Fruit fly (Drosophila melanogaster) whole organism, embryonic: ENCODE results near the gene CG6689.

Experiments used
- Bgb ChIP-seq: fragments of 200-800 bp; sonication (Bioruptor generic); IDR thresholded peaks from 2 replicates; pipeline ENCODE4 v1.3.6; 2022; ENCODE audit warnings: missing biosample characterization, missing genetic modification characterization; ENCODE audit not compliant: partially characterized antibody
- CG14441 ChIP-seq: fragments of 200-800 bp; sonication (Bioruptor generic); IDR thresholded peaks from 2 replicates; pipeline ENCODE4 v1.3.6; 2022; ENCODE audit warnings: missing biosample characterization, missing genetic modification characterization
- CG15011 ChIP-seq: fragments of 200-800 bp; sonication (Bioruptor generic); optimal IDR thresholded peaks from 3 replicates; lab custom pipeline; 2018; ENCODE audit warnings: missing biosample characterization, mild to moderate bottlenecking, missing genetic modification characterization
- CG18262 ChIP-seq: fragments of 200-800 bp; optimal IDR thresholded peaks from 3 replicates; lab custom pipeline; 2019; ENCODE audit warnings: missing biosample characterization, mild to moderate bottlenecking, missing genetic modification characterization, moderate library complexity
- CG33213 ChIP-seq: fragments of 200-800 bp; sonication (Bioruptor generic); optimal IDR thresholded peaks from 3 replicates; lab custom pipeline; 2016; ENCODE audit warnings: missing biosample characterization, missing genetic modification characterization
- CG33557 ChIP-seq: fragments of 200-800 bp; sonication (Bioruptor generic); optimal IDR thresholded peaks from 2 replicates; lab custom pipeline; 2019; ENCODE audit warnings: missing biosample characterization, mild to moderate bottlenecking, missing genetic modification characterization, moderate library complexity
- CG3407 ChIP-seq: fragments of 200-800 bp; sonication (Bioruptor generic); optimal IDR thresholded peaks from 2 replicates; lab custom pipeline; 2018; ENCODE audit warnings: missing biosample characterization, mild to moderate bottlenecking, missing genetic modification characterization
- CG34422 ChIP-seq: fragments of 200-800 bp; sonication (Bioruptor generic); IDR thresholded peaks from 3 replicates; pipeline ENCODE4 v1.3.6; 2022; ENCODE audit warnings: missing biosample characterization, missing genetic modification characterization
- CG4617 ChIP-seq: fragments of 200-800 bp; sonication (Bioruptor generic); optimal IDR thresholded peaks from 3 replicates; lab custom pipeline; 2016; ENCODE audit warnings: missing biosample characterization, missing genetic modification characterization, borderline replicate concordance
- CG4707 ChIP-seq: fragments of 200-800 bp; sonication (Bioruptor generic); optimal IDR thresholded peaks from 2 replicates; lab custom pipeline; 2018; ENCODE audit warnings: missing biosample characterization, mild to moderate bottlenecking, missing genetic modification characterization, moderate library complexity
- CG6254 ChIP-seq: fragments of 200-800 bp; sonication (Bioruptor generic); optimal IDR thresholded peaks from 3 replicates; lab custom pipeline; 2017; ENCODE audit warnings: mild to moderate bottlenecking, missing biosample characterization, missing genetic modification reagents, missing genetic modification characterization
- CG6854 ChIP-seq: fragments of 200-800 bp; sonication (Bioruptor generic); optimal IDR thresholded peaks from 3 replicates; lab custom pipeline; 2017; ENCODE audit warnings: missing biosample characterization, mild to moderate bottlenecking, missing genetic modification characterization
- CG7963 ChIP-seq: fragments of 200-800 bp; sonication (Bioruptor generic); IDR thresholded peaks from 3 replicates; pipeline ENCODE4 v1.3.6; 2022; ENCODE audit warnings: missing biosample characterization, missing genetic modification characterization; ENCODE audit not compliant: partially characterized antibody
- CG9215 ChIP-seq: fragments of 200-800 bp; sonication (Bioruptor generic); IDR thresholded peaks from 2 replicates; pipeline ENCODE4 v1.3.6; 2022; ENCODE audit warnings: missing biosample characterization, missing genetic modification characterization
- CG9609 ChIP-seq: fragments of 200-800 bp; sonication (Bioruptor generic); optimal IDR thresholded peaks from 3 replicates; lab custom pipeline; 2016; ENCODE audit warnings: missing biosample characterization, missing genetic modification characterization
- CG9876 ChIP-seq: fragments of 200-800 bp; sonication (Bioruptor generic); optimal IDR thresholded peaks from 2 replicates; lab custom pipeline; 2016; ENCODE audit warnings: missing biosample characterization, missing genetic modification characterization
- Camta ChIP-seq: fragments of 200-800 bp; sonication (Bioruptor generic); optimal IDR thresholded peaks from 2 replicates; lab custom pipeline; 2016; ENCODE audit warnings: missing biosample characterization, missing genetic modification characterization
- Dfd ChIP-seq, 2 experiments: fragments of >200 bp; optimal IDR thresholded peaks; 2 replicates each; lab custom pipeline; 2017; ENCODE audit warnings: missing biosample characterization in 2 of 2, missing genetic modification characterization in 2 of 2
- Dip2 ChIP-seq: fragments of 200-800 bp; sonication (Bioruptor generic); IDR thresholded peaks from 2 replicates; pipeline ENCODE4 v1.3.6; 2022; ENCODE audit warnings: missing biosample characterization, missing genetic modification characterization
- ERR ChIP-seq: fragments of 200-800 bp; sonication (Bioruptor generic); optimal IDR thresholded peaks from 2 replicates; lab custom pipeline; 2016; ENCODE audit warnings: missing biosample characterization, missing genetic modification characterization
- Gug ChIP-seq: fragments of 200-800 bp; sonication (Bioruptor generic); IDR thresholded peaks from 4 replicates; pipeline ENCODE4 v1.3.6; 2022; ENCODE audit warnings: missing biosample characterization, missing genetic modification characterization
- HmgD ChIP-seq: fragments of 200-800 bp; sonication (Bioruptor generic); optimal IDR thresholded peaks from 3 replicates; lab custom pipeline; 2016; ENCODE audit warnings: missing biosample characterization, missing genetic modification characterization
- Hr39 ChIP-seq: fragments of >200 bp; optimal IDR thresholded peaks from 2 replicates; lab custom pipeline; 2017
- Lhr ChIP-seq: fragments of 200-800 bp; sonication (Bioruptor generic); optimal IDR thresholded peaks from 3 replicates; lab custom pipeline; 2017; ENCODE audit warnings: mild to moderate bottlenecking, missing biosample characterization, missing genetic modification reagents, missing genetic modification characterization
- Mrtf ChIP-seq: fragments of 200-800 bp; sonication (Bioruptor generic); IDR thresholded peaks from 3 replicates; pipeline ENCODE4 v1.3.6; 2022; ENCODE audit warnings: missing biosample characterization, missing genetic modification characterization
- NC2α ChIP-seq: fragments of 200-800 bp; sonication (Bioruptor generic); optimal IDR thresholded peaks from 2 replicates; lab custom pipeline; 2016; ENCODE audit warnings: missing biosample characterization, missing genetic modification characterization
- Nf-YB ChIP-seq: fragments of 200-800 bp; sonication (Bioruptor generic); optimal IDR thresholded peaks from 3 replicates; lab custom pipeline; 2019; ENCODE audit warnings: missing biosample characterization, mild to moderate bottlenecking, missing genetic modification characterization, moderate library complexity
- Nf-YC ChIP-seq: fragments of 200-800 bp; optimal IDR thresholded peaks from 3 replicates; lab custom pipeline; 2019; ENCODE audit warnings: missing biosample characterization, mild to moderate bottlenecking, missing genetic modification characterization, moderate library complexity
- NfI ChIP-seq: fragments of 200-800 bp; sonication (Bioruptor generic); optimal IDR thresholded peaks from 3 replicates; lab custom pipeline; 2018; ENCODE audit warnings: missing biosample characterization, mild to moderate bottlenecking, missing genetic modification characterization, moderate library complexity
- Oli ChIP-seq: fragments of 200-800 bp; sonication (Bioruptor generic); optimal IDR thresholded peaks from 2 replicates; lab custom pipeline; 2018; ENCODE audit warnings: missing biosample characterization, mild to moderate bottlenecking, missing genetic modification characterization, moderate library complexity
- Sry-β ChIP-seq: fragments of 200-800 bp; sonication (Bioruptor generic); optimal IDR thresholded peaks from 2 replicates; lab custom pipeline; 2018; ENCODE audit warnings: missing biosample characterization, mild to moderate bottlenecking, missing genetic modification characterization, moderate library complexity
- ab ChIP-seq: fragments of 200-800 bp; sonication (Bioruptor generic); optimal IDR thresholded peaks from 2 replicates; lab custom pipeline; 2016; ENCODE audit warnings: missing biosample characterization, missing genetic modification characterization
- abd-A ChIP-seq: fragments of 200-800 bp; sonication (Bioruptor generic); optimal IDR thresholded peaks from 3 replicates; lab custom pipeline; 2019; ENCODE audit warnings: missing biosample characterization, mild to moderate bottlenecking, missing genetic modification characterization, moderate library complexity
- ash1 ChIP-seq: fragments of 200-800 bp; sonication (Bioruptor generic); optimal IDR thresholded peaks from 2 replicates; lab custom pipeline; 2018; ENCODE audit warnings: missing biosample characterization, mild to moderate bottlenecking, missing genetic modification characterization
- dmrt99B ChIP-seq: fragments of 200-800 bp; sonication (Bioruptor generic); optimal IDR thresholded peaks from 2 replicates; lab custom pipeline; 2018; ENCODE audit warnings: missing biosample characterization, mild to moderate bottlenecking, missing genetic modification characterization, moderate library complexity
- dpn ChIP-seq, 2 experiments: fragments of 200-800 bp; sonication (Bioruptor generic); optimal IDR thresholded peaks; 3 replicates each; lab custom pipeline; 2016; ENCODE audit warnings: missing biosample characterization in 2 of 2, missing genetic modification characterization in 2 of 2
- gcm ChIP-seq: fragments of 200-800 bp; sonication (Bioruptor generic); optimal IDR thresholded peaks from 2 replicates; lab custom pipeline; 2019; ENCODE audit warnings: missing biosample characterization, mild to moderate bottlenecking, missing genetic modification characterization, moderate library complexity
- hkb ChIP-seq, 2 experiments: fragments of 200-800 bp in 1 of 2; fragments of >200 bp in 1 of 2; sonication (Bioruptor generic) in 1 of 2; IDR thresholded peaks in 1 of 2; optimal IDR thresholded peaks in 1 of 2; 2 replicates each; pipeline versions ENCODE4 v1.3.6 to Lab custom; 2017 to 2022; ENCODE audit warnings: missing biosample characterization in 1 of 2, missing genetic modification characterization in 1 of 2
- jumu ChIP-seq: fragments of 200-800 bp; sonication (Bioruptor generic); optimal IDR thresholded peaks from 3 replicates; lab custom pipeline; 2016; ENCODE audit warnings: missing biosample characterization, missing genetic modification characterization
- kni ChIP-seq: fragments of 200-800 bp; sonication (Bioruptor generic); optimal IDR thresholded peaks from 3 replicates; lab custom pipeline; 2017; ENCODE audit warnings: mild to moderate bottlenecking, missing biosample characterization, missing genetic modification reagents, missing genetic modification characterization
- maf-S ChIP-seq: fragments of 200-800 bp; sonication (Bioruptor generic); optimal IDR thresholded peaks from 2 replicates; lab custom pipeline; 2016; ENCODE audit warnings: missing biosample characterization, missing genetic modification characterization
- onecut ChIP-seq: fragments of 200-800 bp; sonication (Bioruptor generic); IDR thresholded peaks from 2 replicates; pipeline ENCODE4 v1.3.6; 2022; ENCODE audit warnings: missing biosample characterization, missing genetic modification characterization
- prd ChIP-seq, 3 experiments: fragments of >200 bp in 2 of 3; fragments of 200-800 bp in 1 of 3; sonication (Bioruptor generic) in 1 of 3; optimal IDR thresholded peaks in 2 of 3; IDR thresholded peaks in 1 of 3; 2 replicates in 2 of 3; 3 replicates in 1 of 3; pipeline versions ENCODE4 v1.3.6 to Lab custom; 2017 to 2022; ENCODE audit warnings: missing biosample characterization in 1 of 3, missing genetic modification characterization in 1 of 3
- schlank ChIP-seq: fragments of 200-800 bp; sonication (Bioruptor generic); optimal IDR thresholded peaks from 2 replicates; lab custom pipeline; 2018; ENCODE audit warnings: missing biosample characterization, mild to moderate bottlenecking, missing genetic modification characterization
- sug ChIP-seq: fragments of 200-800 bp; optimal IDR thresholded peaks from 2 replicates; lab custom pipeline; 2019; ENCODE audit warnings: missing biosample characterization, mild to moderate bottlenecking, missing genetic modification characterization, moderate library complexity
- tin ChIP-seq: fragments of 200-800 bp; sonication (Bioruptor generic); optimal IDR thresholded peaks from 3 replicates; lab custom pipeline; 2016; ENCODE audit warnings: missing biosample characterization, missing genetic modification characterization
- tna ChIP-seq: fragments of 200-800 bp; sonication (Bioruptor generic); IDR thresholded peaks from 2 replicates; pipeline ENCODE4 v1.3.6; 2022; ENCODE audit warnings: missing biosample characterization, missing genetic modification characterization; ENCODE audit not compliant: partially characterized antibody
- zen2 ChIP-seq: fragments of 200-800 bp; sonication (Bioruptor generic); IDR thresholded peaks from 3 replicates; pipeline ENCODE4 v1.3.6; 2022; ENCODE audit warnings: missing biosample characterization, missing genetic modification characterization; ENCODE audit not compliant: partially characterized antibody
- zfh1 ChIP-seq: fragments of 200-800 bp; sonication (Bioruptor generic); IDR thresholded peaks from 3 replicates; pipeline ENCODE4 v1.3.6; 2022; ENCODE audit warnings: missing biosample characterization, missing genetic modification characterization

Gene CG6689

dm6 chr3R:11216156-11216630 is 3.7 kb downstream of the CG6689 start, which contains the start of the genes RpS25 and CG4820 (continued):
- TF ChIP-seq dpn (GFP tag; optimal IDR thresholded peaks at IDR 0.05; lab: Kevin White, UChicago) (peak; percentile 80 to 94), Camta (GFP tag; lab: Kevin White, UChicago) (peak; percentile 94), ERR (GFP tag; lab: Kevin White, UChicago) (peak; percentile 77), prd (optimal IDR thresholded peaks at IDR 0.05; lab: Kevin White, UChicago) (no peak), prd (GFP tag; IDR thresholded peaks at IDR 0.05; lab: Robert Waterston, UW) (peak; percentile 70), Lhr (GFP tag; lab: Kevin White, UChicago) (peak; percentile 90), CG34422 (GFP tag; lab: Robert Waterston, UW) (peak; percentile 90), sug (peak; percentile 92), onecut (GFP tag; lab: Robert Waterston, UW) (peak; percentile 93), gcm (GFP tag; lab: Kevin White, UChicago) (peak; percentile 89), CG15011 (GFP tag; lab: Kevin White, UChicago) (peak; percentile 91), schlank (peak; percentile 93), ab (GFP tag; lab: Kevin White, UChicago) (no peak), kni (GFP tag; lab: Kevin White, UChicago) (peak; percentile 95), CG33557 (GFP tag; lab: Kevin White, UChicago) (peak; percentile 92), Hr39 (no peak), jumu (GFP tag; lab: Kevin White, UChicago) (peak; percentile 81), Dfd (GFP tag; optimal IDR thresholded peaks at IDR 0.05; lab: Kevin White, UChicago) (no peak), Sry-β (GFP tag; lab: Kevin White, UChicago) (peak; percentile 69), hkb (optimal IDR thresholded peaks at IDR 0.05; lab: Kevin White, UChicago) (peak; percentile 92), hkb (GFP tag; IDR thresholded peaks at IDR 0.05; lab: Robert Waterston, UW) (peak; percentile 90), Nf-YC (tag; lab: Kevin White, UChicago) (peak; percentile 81), Bgb (GFP tag; lab: Robert Waterston, UW) (peak; percentile 85), CG9215 (GFP tag; lab: Robert Waterston, UW) (peak; percentile 65), CG18262 (tag; lab: Kevin White, UChicago) (peak; percentile 81), CG4707 (GFP tag; lab: Kevin White, UChicago) (peak; percentile 89), tna (GFP tag; lab: Robert Waterston, UW) (peak; percentile 62; the same call in 1 of the 2 replicates), CG6254 (peak; percentile 74), CG4617 (peak; percentile 97), Oli (tag; lab: Kevin White, UChicago) (peak; percentile 82), CG7963 (GFP tag; lab: Robert Waterston, UW) (peak; percentile 69; the same call in 1 of the 3 replicates), NC2α (GFP tag; lab: Kevin White, UChicago) (peak; percentile 84), NfI (GFP tag; lab: Kevin White, UChicago) (peak; percentile 96), ash1 (peak; percentile 93), CG3407 (GFP tag; lab: Kevin White, UChicago) (peak; percentile 87), CG33213 (GFP tag; lab: Kevin White, UChicago) (peak; percentile 96), zfh1 (GFP tag; lab: Robert Waterston, UW) (peak; percentile 87), HmgD (GFP tag; lab: Kevin White, UChicago) (peak; percentile 90), dmrt99B (tag; lab: Kevin White, UChicago) (peak; percentile 82), Nf-YB (peak; percentile 77), abd-A (tag; lab: Kevin White, UChicago) (no peak), Gug (GFP tag; lab: Robert Waterston, UW) (peak; percentile 38; the same call in 2 of the 4 replicates), CG6854 (GFP tag; lab: Kevin White, UChicago) (peak; percentile 90), Dip2 (no peak), CG9609 (peak; percentile 89), Mrtf (GFP tag; lab: Robert Waterston, UW) (peak; percentile 82), maf-S (GFP tag; lab: Kevin White, UChicago) (peak; percentile 88), CG14441 (GFP tag; lab: Robert Waterston, UW) (peak; percentile 75), tin (GFP tag; lab: Kevin White, UChicago) (peak; percentile 84), CG9876 (peak; percentile 92), zen2 (peak; percentile 67; the same call in 2 of the 3 replicates)
